Fruit fly (Drosophila melanogaster): Measurements from ENCODE around the gene CG7565.
A peak's percentile ranks its signal among the peaks of the same experiment; 100 is the strongest.

The CG7565 gene

dm6 chr3L:8056740-8057253 lies 34.8 kb downstream of the CG7565 start (continued):
- peak; percentile 88 for TF ChIP-seq CG11762 (GFP tag; optimal IDR thresholded peaks at IDR 0.05; ENCODE audit: insufficient read depth)
- peak; percentile 35 for TF ChIP-seq Eip93F (GFP tag; optimal IDR thresholded peaks at IDR 0.05)
- TF ChIP-seq CG3919 (GFP tag; optimal IDR thresholded peaks at IDR 0.05), result peak; percentile 92
- TF ChIP-seq ss (GFP tag; optimal IDR thresholded peaks at IDR 0.05), result peak; percentile 89 to 93
- TF ChIP-seq acj6 (GFP tag; optimal IDR thresholded peaks at IDR 0.05), result peak; percentile 87
- no peak; the same call in 1 of the 2 replicates for TF ChIP-seq CG11294 (GFP tag; IDR thresholded peaks at IDR 0.05)
- peak; percentile 89 for TF ChIP-seq Ets96B (tag; optimal IDR thresholded peaks at IDR 0.05)
- TF ChIP-seq net (GFP tag; optimal IDR thresholded peaks at IDR 0.05), result peak; percentile 95
- peak; percentile 90 for TF ChIP-seq CG10669 (GFP tag; optimal IDR thresholded peaks at IDR 0.05)
- TF ChIP-seq lz (GFP tag; optimal IDR thresholded peaks at IDR 0.05), result peak; percentile 81
- peak; percentile 92 for TF ChIP-seq CG10631 (GFP tag; optimal IDR thresholded peaks at IDR 0.05)
- peak; percentile 73 to 99 for TF ChIP-seq salr (GFP tag; optimal IDR thresholded peaks at IDR 0.05)
- TF ChIP-seq Lpt (GFP tag; optimal IDR thresholded peaks at IDR 0.05), result peak; percentile 77
- TF ChIP-seq cyc (GFP tag; optimal IDR thresholded peaks at IDR 0.05), result peak; percentile 68
- peak; percentile 96 for TF ChIP-seq spab (GFP tag; optimal IDR thresholded peaks at IDR 0.05)
- TF ChIP-seq esn (GFP tag; optimal IDR thresholded peaks at IDR 0.05), result peak; percentile 92
- TF ChIP-seq CG6163 (GFP tag; IDR thresholded peaks at IDR 0.05), result no peak; the same call in 1 of the 3 replicates
- peak; percentile 90 for TF ChIP-seq Hr4 (GFP tag; optimal IDR thresholded peaks at IDR 0.05)
- TF ChIP-seq CG15336 (GFP tag; IDR thresholded peaks at IDR 0.05), result peak; percentile 86
- TF ChIP-seq fd59A (GFP tag; optimal IDR thresholded peaks at IDR 0.05), result peak; percentile 93
- TF ChIP-seq CG9139 (GFP tag; optimal IDR thresholded peaks at IDR 0.05), result peak; percentile 79
- peak; percentile 93 for TF ChIP-seq CG6276 (GFP tag; optimal IDR thresholded peaks at IDR 0.05)
- TF ChIP-seq Hr38 (GFP tag; optimal IDR thresholded peaks at IDR 0.05), result no peak
- TF ChIP-seq CG6808 (GFP tag; optimal IDR thresholded peaks at IDR 0.05), result peak; percentile 97
- peak; percentile 92 for TF ChIP-seq CG3032 (tag; optimal IDR thresholded peaks at IDR 0.05)
- TF ChIP-seq CG31627 (GFP tag; optimal IDR thresholded peaks at IDR 0.05), result peak; percentile 71
- peak; percentile 57 for TF ChIP-seq Gug (GFP tag; IDR thresholded peaks at IDR 0.05)
- no peak; the same call in 1 of the 3 replicates for TF ChIP-seq eg (GFP tag; IDR thresholded peaks at IDR 0.05)
- peak; percentile 86 for TF ChIP-seq OdsH (GFP tag; optimal IDR thresholded peaks at IDR 0.05)
- peak; percentile 90 for TF ChIP-seq CG8119 (GFP tag; IDR thresholded peaks at IDR 0.05)
- TF ChIP-seq pdm3 (GFP tag; optimal IDR thresholded peaks at IDR 0.05), result peak; percentile 87
- peak; percentile 90 for TF ChIP-seq CG16779 (tag; optimal IDR thresholded peaks at IDR 0.05)

DNA sequence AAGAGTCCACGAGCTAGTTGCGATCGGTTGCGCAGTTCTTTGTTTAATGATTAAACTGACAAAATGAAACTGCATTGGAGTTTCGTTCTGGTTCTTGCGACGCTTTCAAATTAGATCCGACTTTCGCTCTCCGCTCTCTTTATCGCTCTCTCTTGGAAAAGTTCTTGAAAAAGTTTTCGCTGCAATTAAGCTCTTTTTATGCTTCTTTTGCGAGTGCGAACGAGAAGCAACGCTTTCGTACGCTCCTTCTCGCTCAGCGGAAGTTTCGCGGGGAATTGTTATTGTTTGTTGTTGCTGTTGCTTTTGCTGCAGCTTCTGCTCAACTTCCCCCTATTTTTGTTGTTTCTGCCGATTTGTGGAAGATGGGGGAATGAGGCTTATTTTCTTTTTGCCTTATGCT lies 35.3 kb downstream of the CG7565 start:
- TF ChIP-seq Eip78C (GFP tag), result no peak
- TF ChIP-seq CG6163 (GFP tag; IDR thresholded peaks at IDR 0.05), result no peak
- TF ChIP-seq CG6854 (GFP tag; optimal IDR thresholded peaks at IDR 0.05), result peak; percentile 47
- TF ChIP-seq Ets96B (tag; optimal IDR thresholded peaks at IDR 0.05), result no peak
- TF ChIP-seq Sox102F (GFP tag; optimal IDR thresholded peaks at IDR 0.05), result no peak
- TF ChIP-seq topi (GFP tag; optimal IDR thresholded peaks at IDR 0.05), result no peak
- TF ChIP-seq CG11902 (GFP tag; optimal IDR thresholded peaks at IDR 0.05), result no peak
- TF ChIP-seq svp (GFP tag), result no peak

DNA sequence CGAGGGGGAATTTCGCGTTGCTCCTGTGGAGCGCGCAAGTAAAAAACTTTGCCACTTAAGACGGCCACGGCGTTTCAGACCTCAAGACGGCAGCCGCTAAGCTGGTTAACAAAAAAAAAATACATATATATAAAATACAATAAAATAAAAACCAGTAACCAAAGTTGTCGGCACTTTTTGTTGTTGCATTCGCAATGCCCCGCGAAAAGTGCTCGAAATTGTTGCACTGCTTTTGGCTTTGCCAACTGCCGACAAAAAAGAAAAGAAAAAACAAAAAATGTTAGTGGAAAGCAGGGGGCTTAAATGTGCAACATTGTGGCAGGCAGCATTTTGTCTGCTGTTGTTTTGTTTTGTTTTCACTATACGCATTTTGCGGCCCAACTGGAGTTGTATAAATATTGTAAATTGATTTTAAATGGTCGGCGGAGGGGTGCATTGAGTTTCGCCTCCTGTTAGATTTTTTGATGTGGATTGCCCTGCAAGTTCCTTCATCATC lies 46.7 kb downstream of the CG7565 start:
- TF ChIP-seq CG15336 (GFP tag; IDR thresholded peaks at IDR 0.05), result peak; percentile 32; the same call in 1 of the 2 replicates
- no peak for TF ChIP-seq Smox (GFP tag; optimal IDR thresholded peaks at IDR 0.05)
- no peak for TF ChIP-seq eg (GFP tag; IDR thresholded peaks at IDR 0.05)
- TF ChIP-seq CG7368 (GFP tag; optimal IDR thresholded peaks at IDR 0.05), result no peak
- TF ChIP-seq acj6 (GFP tag; optimal IDR thresholded peaks at IDR 0.05), result no peak
- TF ChIP-seq CG6163 (GFP tag; IDR thresholded peaks at IDR 0.05), result no peak
- TF ChIP-seq Eip78C (GFP tag), result peak; percentile 31
- TF ChIP-seq CG32006 (GFP tag; optimal IDR thresholded peaks at IDR 0.05), result no peak
- no peak for TF ChIP-seq Gug (GFP tag; IDR thresholded peaks at IDR 0.05)
- no peak for TF ChIP-seq CG6792 (GFP tag; optimal IDR thresholded peaks at IDR 0.05)
- TF ChIP-seq ss (GFP tag; optimal IDR thresholded peaks at IDR 0.05), result no peak
- TF ChIP-seq vri (GFP tag; optimal IDR thresholded peaks at IDR 0.05), result no peak
- no peak for TF ChIP-seq cyc (GFP tag; optimal IDR thresholded peaks at IDR 0.05)
- TF ChIP-seq CG6808 (GFP tag; optimal IDR thresholded peaks at IDR 0.05), result no peak
- TF ChIP-seq CG8119 (GFP tag; IDR thresholded peaks at IDR 0.05), result peak; percentile 68; the same call in 2 of the 3 replicates
- no peak for TF ChIP-seq CG34406 (GFP tag; optimal IDR thresholded peaks at IDR 0.05)
- TF ChIP-seq CG1621 (tag; optimal IDR thresholded peaks at IDR 0.05), result no peak
- TF ChIP-seq esn (GFP tag; optimal IDR thresholded peaks at IDR 0.05), result no peak
- TF ChIP-seq CG6276 (GFP tag; optimal IDR thresholded peaks at IDR 0.05), result peak; percentile 60
- no peak for TF ChIP-seq Sox15 (GFP tag; optimal IDR thresholded peaks at IDR 0.05)
- no peak for TF ChIP-seq Ets96B (tag; optimal IDR thresholded peaks at IDR 0.05)
- no peak for TF ChIP-seq topi (GFP tag; optimal IDR thresholded peaks at IDR 0.05)
- TF ChIP-seq dac (GFP tag; optimal IDR thresholded peaks at IDR 0.05), result no peak
